Worm (Caenorhabditis elegans) whole organism, L4 larva: ENCODE data around the gene zyg-12.

Experiments used
- F44E2.7 ChIP-seq: fragments of 200-800 bp; sonication (Bioruptor generic); IDR thresholded peaks from 2 replicates; pipeline ENCODE4 v2.1.2; 2022; ENCODE audit warnings: missing genetic modification characterization, missing compliant biosample characterization
- R02D3.7 ChIP-seq: fragments of 150-350 bp; sonication (generic microtip); optimal IDR thresholded peaks from 3 replicates; lab custom pipeline; 2014; ENCODE audit warnings: missing biosample characterization, missing genetic modification characterization
- ZK546.5 ChIP-seq, 2 experiments: sonication (generic microtip); optimal IDR thresholded peaks; 2 replicates each; lab custom pipeline; 2017; ENCODE audit warnings: missing biosample characterization in 2 of 2, missing genetic modification characterization in 2 of 2
- aly-2 ChIP-seq: sonication (generic microtip); optimal IDR thresholded peaks from 2 replicates; lab custom pipeline; 2018; ENCODE audit warnings: missing biosample characterization, missing genetic modification characterization
- arid-1 ChIP-seq: fragments of 200-800 bp; sonication (Bioruptor generic); conservative IDR thresholded peaks from 2 replicates; pipeline ENCODE4 v1.3.6; 2022; ENCODE audit warnings: missing genetic modification reagents, missing genetic modification characterization, missing compliant biosample characterization
- attf-4 ChIP-seq: sonication (generic microtip); optimal IDR thresholded peaks from 3 replicates; lab custom pipeline; 2017; ENCODE audit warnings: missing biosample characterization, missing genetic modification characterization
- ceh-28 ChIP-seq: fragments of 150-350 bp; optimal IDR thresholded peaks from 2 replicates; lab custom pipeline; 2014; ENCODE audit warnings: missing biosample characterization, missing genetic modification reagents, missing genetic modification characterization
- ceh-62 ChIP-seq: sonication (generic microtip); optimal IDR thresholded peaks from 2 replicates; lab custom pipeline; 2017; ENCODE audit warnings: missing biosample characterization, missing genetic modification characterization
- ces-1 ChIP-seq: fragments of 150-350 bp; sonication (generic microtip); optimal IDR thresholded peaks from 4 replicates; lab custom pipeline; 2014; ENCODE audit warnings: missing biosample characterization, missing genetic modification reagents, missing genetic modification characterization
- daf-16 ChIP-seq, 3 experiments: sonication (generic microtip); optimal IDR thresholded peaks; 2 replicates each; lab custom pipeline; 2016 to 2017; ENCODE audit warnings: missing genetic modification characterization in 3 of 3, missing genetic modification reagents in 3 of 3, mild to moderate bottlenecking in 2 of 3, missing compliant biosample characterization in 2 of 3, missing biosample characterization in 1 of 3, moderate library complexity in 1 of 3
- daf-8 ChIP-seq: fragments of 200-800 bp; sonication (Bioruptor generic); IDR thresholded peaks from 2 replicates; pipeline ENCODE4 v1.3.6; 2022; ENCODE audit warnings: missing genetic modification characterization, missing compliant biosample characterization
- dmd-6 ChIP-seq: fragments of 200-800 bp; sonication (Bioruptor generic); IDR thresholded peaks from 2 replicates; pipeline ENCODE4 v1.3.6; 2022; ENCODE audit warnings: missing genetic modification reagents, missing genetic modification characterization, missing compliant biosample characterization
- dmd-8 ChIP-seq: fragments of 200-800 bp; sonication (Bioruptor generic); IDR thresholded peaks from 2 replicates; pipeline ENCODE4 v1.3.6; 2022; ENCODE audit warnings: missing genetic modification characterization, missing compliant biosample characterization
- dmd-9 ChIP-seq: fragments of 200-800 bp; sonication (Bioruptor generic); IDR thresholded peaks from 2 replicates; pipeline ENCODE4 v1.3.6; 2022; ENCODE audit warnings: missing genetic modification reagents, missing genetic modification characterization, missing compliant biosample characterization
- dpl-1 ChIP-seq: fragments of 150-350 bp; optimal IDR thresholded peaks from 2 replicates; lab custom pipeline; 2014; ENCODE audit warnings: missing biosample characterization, missing genetic modification reagents, missing genetic modification characterization
- dve-1 ChIP-seq: sonication (generic microtip); optimal IDR thresholded peaks from 2 replicates; lab custom pipeline; 2017; ENCODE audit warnings: antibody characterized with exemption, mild to moderate bottlenecking, missing genetic modification characterization, missing compliant biosample characterization; ENCODE audit not compliant: insufficient read depth
- egl-43 ChIP-seq: fragments of 200-800 bp; sonication (Bioruptor generic); IDR thresholded peaks from 2 replicates; pipeline ENCODE4 v1.3.6; 2022; ENCODE audit warnings: missing genetic modification reagents, missing genetic modification characterization, missing compliant biosample characterization
- hif-1 ChIP-seq, 2 experiments: sonication (generic microtip); optimal IDR thresholded peaks; 2 replicates each; lab custom pipeline; 2016 to 2017; ENCODE audit warnings: missing compliant biosample characterization in 2 of 2, missing genetic modification characterization in 2 of 2, missing genetic modification reagents in 2 of 2, missing genotype in 2 of 2, mild to moderate bottlenecking in 1 of 2
- hlh-30 ChIP-seq: sonication (generic microtip); optimal IDR thresholded peaks from 2 replicates; lab custom pipeline; 2017; ENCODE audit warnings: antibody characterized with exemption, mild to moderate bottlenecking, missing genetic modification characterization, missing compliant biosample characterization; ENCODE audit not compliant: insufficient read depth
- jun-1 ChIP-seq: fragments of 150-350 bp; optimal IDR thresholded peaks from 2 replicates; lab custom pipeline; 2014; ENCODE audit warnings: missing biosample characterization, missing genetic modification reagents, missing genetic modification characterization
- lim-7 ChIP-seq: fragments of 200-800 bp; sonication (Bioruptor generic); IDR thresholded peaks from 2 replicates; pipeline ENCODE4 v1.3.6; 2022; ENCODE audit warnings: missing genetic modification characterization, missing compliant biosample characterization
- lin-13 ChIP-seq: fragments of 150-350 bp; optimal IDR thresholded peaks from 2 replicates; lab custom pipeline; 2014; ENCODE audit warnings: missing biosample characterization, missing genetic modification reagents, missing genetic modification characterization
- lin-39 ChIP-seq: fragments of 150-350 bp; optimal IDR thresholded peaks from 2 replicates; lab custom pipeline; 2014; ENCODE audit warnings: missing biosample characterization, missing genetic modification reagents, missing genetic modification characterization
- mdl-1 ChIP-seq, 2 experiments: fragments of 150-350 bp in 1 of 2; sonication (generic microtip) in 1 of 2; optimal IDR thresholded peaks; 2 replicates each; lab custom pipeline; 2014 to 2017; ENCODE audit warnings: missing biosample characterization in 2 of 2, missing genetic modification characterization in 2 of 2
- mdt-29 ChIP-seq: fragments of 200-800 bp; sonication (Bioruptor generic); IDR thresholded peaks from 2 replicates; pipeline ENCODE4 v1.3.6; 2022; ENCODE audit warnings: missing genetic modification reagents, missing genetic modification characterization, missing compliant biosample characterization
- mep-1 ChIP-seq: fragments of 150-350 bp; sonication (generic microtip); optimal IDR thresholded peaks from 3 replicates; lab custom pipeline; 2014; ENCODE audit warnings: missing biosample characterization, missing genetic modification characterization
- mxl-2 ChIP-seq: fragments of 200-800 bp; sonication (Bioruptor generic); conservative IDR thresholded peaks from 2 replicates; pipeline ENCODE4 v1.3.6; 2022; ENCODE audit warnings: missing genetic modification reagents, missing genetic modification characterization, missing compliant biosample characterization
- nhr-25 ChIP-seq: sonication (generic microtip); optimal IDR thresholded peaks from 2 replicates; lab custom pipeline; 2017; ENCODE audit warnings: missing genetic modification characterization, mild to moderate bottlenecking, missing compliant biosample characterization, antibody characterized with exemption, moderate library complexity, borderline replicate concordance; ENCODE audit not compliant: insufficient read depth
- nhr-28 ChIP-seq: fragments of 150-350 bp; optimal IDR thresholded peaks from 2 replicates; lab custom pipeline; 2014; ENCODE audit warnings: missing biosample characterization, missing genetic modification characterization
- nhr-42 ChIP-seq: fragments of 200-800 bp; sonication (Bioruptor generic); IDR thresholded peaks from 2 replicates; pipeline ENCODE4 v1.3.6; 2022; ENCODE audit warnings: missing genetic modification characterization, missing compliant biosample characterization
- nhr-6 ChIP-seq: fragments of 150-350 bp; optimal IDR thresholded peaks from 2 replicates; lab custom pipeline; 2014; ENCODE audit warnings: missing biosample characterization, missing genetic modification characterization
- pha-4 ChIP-seq, 2 experiments: fragments of 150-350 bp in 1 of 2; fragments of 200-800 bp in 1 of 2; sonication (Bioruptor generic) in 1 of 2; IDR thresholded peaks in 1 of 2; optimal IDR thresholded peaks in 1 of 2; 2 replicates each; pipeline versions ENCODE4 v1.3.6 to Lab custom; 2014 to 2022; ENCODE audit warnings: missing genetic modification characterization in 2 of 2, missing genetic modification reagents in 2 of 2, missing biosample characterization in 1 of 2, missing compliant biosample characterization in 1 of 2
- pqm-1 ChIP-seq: sonication (generic microtip); optimal IDR thresholded peaks from 2 replicates; lab custom pipeline; 2017; ENCODE audit warnings: missing biosample characterization, missing genetic modification characterization
- snpc-1.2 ChIP-seq: fragments of 200-800 bp; sonication (Bioruptor generic); IDR thresholded peaks from 2 replicates; pipeline ENCODE4 v1.3.6; 2022; ENCODE audit warnings: missing genetic modification reagents, missing genetic modification characterization, missing compliant biosample characterization
- tag-97 ChIP-seq: fragments of 200-800 bp; sonication (Bioruptor generic); IDR thresholded peaks from 2 replicates; pipeline ENCODE4 v1.3.6; 2022; ENCODE audit warnings: missing genetic modification characterization, missing compliant biosample characterization
- unc-130 ChIP-seq: sonication (generic microtip); optimal IDR thresholded peaks from 2 replicates; lab custom pipeline; 2016; ENCODE audit warnings: missing genetic modification reagents, missing genetic modification characterization, missing compliant biosample characterization
- unc-62 ChIP-seq, 3 experiments: fragments of 150-350 bp in 1 of 3; sonication (generic microtip); optimal IDR thresholded peaks in 2 of 3; peaks in 1 of 3; 1 replicate in 1 of 3; 2 replicates in 2 of 3; lab custom pipeline; 2014 to 2017; ENCODE audit warnings: missing biosample characterization in 3 of 3, missing genetic modification characterization in 3 of 3, missing genetic modification reagents in 3 of 3, missing genotype in 1 of 3
- ztf-11 ChIP-seq: fragments of 150-350 bp; optimal IDR thresholded peaks from 2 replicates; lab custom pipeline; 2014; ENCODE audit warnings: missing biosample characterization, missing genetic modification characterization

zyg-12 gene

ce11 chrII:4984151-4984550, 34.5 kb downstream of the zyg-12 start:
- TF ChIP-seq mdt-29 (GFP tag; lab: Robert Waterston, UW) (no peak), dve-1 (tag; lab: Kevin White, UChicago) (no peak), pqm-1 (peak; percentile 15), dmd-8 (no peak), daf-16 (GFP tag; optimal IDR thresholded peaks at IDR 0.05; lab: Kevin White, UChicago) (no peak), daf-16 (tag; optimal IDR thresholded peaks at IDR 0.05; lab: Kevin White, UChicago) (peak; percentile 45), attf-4 (tag; lab: Kevin White, UChicago) (no peak)

- no peak for TF ChIP-seq ZK546.5 (tag; optimal IDR thresholded peaks at IDR 0.05; lab: Kevin White, UChicago)
- no peak for TF ChIP-seq nhr-28 (tag; lab: Kevin White, UChicago)
- no peak for TF ChIP-seq snpc-1.2 (GFP tag; lab: Robert Waterston, UW)
- no peak for TF ChIP-seq daf-16 (GFP tag; optimal IDR thresholded peaks at IDR 0.05; lab: Kevin White, UChicago)
- TF ChIP-seq daf-16 (tag; optimal IDR thresholded peaks at IDR 0.05; lab: Kevin White, UChicago), result no peak
- TF ChIP-seq dmd-6 (GFP tag; lab: Robert Waterston, UW), result peak; percentile 29; the same call in 1 of the 2 replicates
- peak; percentile 63 for TF ChIP-seq hlh-30 (tag; lab: Kevin White, UChicago)
- TF ChIP-seq dmd-9 (GFP tag; lab: Robert Waterston, UW), result no peak
- peak in 1 of 2 experiments; percentile 95 for TF ChIP-seq unc-62 (GFP tag; optimal IDR thresholded peaks at IDR 0.05 in 1 of 2; lab: Kevin White, UChicago)
- no peak for TF ChIP-seq unc-62 (tag; optimal IDR thresholded peaks at IDR 0.05; lab: Kevin White, UChicago)
- no peak for TF ChIP-seq nhr-25
These were observed 36.3 kb downstream of the zyg-12 start for ce11 chrII:4985961-4986503.

- TF ChIP-seq mdl-1 (tag; optimal IDR thresholded peaks at IDR 0.05; lab: Kevin White, UChicago), result no peak
- no peak for TF ChIP-seq lim-7 (GFP tag; lab: Robert Waterston, UW)
- TF ChIP-seq egl-43, result no peak
- TF ChIP-seq lin-39 (tag; lab: Kevin White, UChicago), result no peak
- TF ChIP-seq ceh-62 (tag; lab: Kevin White, UChicago), result no peak
These were observed 37.0 kb downstream of the zyg-12 start for ce11 chrII:4986664-4987063.

- TF ChIP-seq ceh-28 (tag; lab: Kevin White, UChicago), result no peak
- TF ChIP-seq pha-4 (GFP tag; IDR thresholded peaks at IDR 0.05; lab: Robert Waterston, UW), result no peak
- TF ChIP-seq pha-4 (tag; optimal IDR thresholded peaks at IDR 0.05; lab: Kevin White, UChicago), result no peak
- no peak for TF ChIP-seq mxl-2 (GFP tag; lab: Robert Waterston, UW)
- no peak for TF ChIP-seq tag-97 (GFP tag; lab: Robert Waterston, UW)
These were observed 37.6 kb downstream of the zyg-12 start for ce11 chrII:4987257-4987656.

- TF ChIP-seq ces-1 (GFP tag; lab: Kevin White, UChicago) (no peak), ztf-11 (tag; lab: Kevin White, UChicago) (no peak), unc-130 (GFP tag; lab: Kevin White, UChicago) (no peak), lin-13 (GFP tag; lab: Kevin White, UChicago) (no peak), mdt-29 (GFP tag; lab: Robert Waterston, UW) (no peak), dpl-1 (GFP tag; lab: Kevin White, UChicago) (no peak), jun-1 (tag; lab: Kevin White, UChicago) (no peak), hif-1 (tag; optimal IDR thresholded peaks at IDR 0.05; lab: Kevin White, UChicago) (no peak), ceh-28 (tag; lab: Kevin White, UChicago) (no peak), pqm-1 (no peak), nhr-42 (no peak), nhr-6 (tag; lab: Kevin White, UChicago) (no peak), aly-2 (tag; lab: Kevin White, UChicago) (no peak), R02D3.7 (tag; lab: Kevin White, UChicago) (no peak), F44E2.7 (no peak), daf-8 (no peak), arid-1 (GFP tag; lab: Robert Waterston, UW) (no peak), mep-1 (tag; lab: Kevin White, UChicago) (no peak), ceh-62 (tag; lab: Kevin White, UChicago) (no peak)
These were observed 40.1 kb downstream of the zyg-12 start, which contains the start of gene T27F7.12 for ce11 chrII:4989802-4990201. Gene T27F7.12, plus strand, starts transcription at chrII:4990102.
